Worm (Caenorhabditis elegans) whole organism, L1 larva: ENCODE data around the gene R04B5.5.

Source experiments
- C04F5.9 ChIP-seq: sonication (generic microtip); optimal IDR thresholded peaks from 2 replicates; lab custom pipeline; 2016; ENCODE audit warnings: missing genetic modification characterization, missing compliant biosample characterization
- C16A3.4 ChIP-seq: fragments of 150-350 bp; optimal IDR thresholded peaks from 2 replicates; lab custom pipeline; 2014; ENCODE audit warnings: missing biosample characterization, missing genetic modification characterization
- C34B4.2 ChIP-seq: sonication (generic microtip); optimal IDR thresholded peaks from 2 replicates; lab custom pipeline; 2017; ENCODE audit warnings: mild to moderate bottlenecking, missing genetic modification characterization, missing compliant biosample characterization
- Y116A8C.19 ChIP-seq: sonication (generic microtip); optimal IDR thresholded peaks from 2 replicates; lab custom pipeline; 2016; ENCODE audit warnings: missing compliant biosample characterization, missing genetic modification characterization, borderline replicate concordance
- aly-2 ChIP-seq: fragments of 150-350 bp; optimal IDR thresholded peaks from 2 replicates; lab custom pipeline; 2014; ENCODE audit warnings: missing biosample characterization, missing genetic modification characterization
- ceh-88 ChIP-seq: fragments of 200-800 bp; sonication (Bioruptor generic); IDR thresholded peaks from 2 replicates; pipeline ENCODE4 v1.3.6; 2022; ENCODE audit warnings: missing genetic modification characterization, missing compliant biosample characterization
- ceh-90 ChIP-seq: sonication (generic microtip); optimal IDR thresholded peaks from 2 replicates; lab custom pipeline; 2016; ENCODE audit warnings: missing genetic modification characterization, missing compliant biosample characterization
- dpl-1 ChIP-seq, 3 experiments: fragments of 150-350 bp in 2 of 3; sonication (generic microtip) in 1 of 3; optimal IDR thresholded peaks; 2 replicates each; lab custom pipeline; 2014 to 2017; ENCODE audit warnings: missing biosample characterization in 3 of 3, missing genetic modification characterization in 3 of 3, missing genetic modification reagents in 3 of 3
- dsc-1 ChIP-seq: sonication (generic microtip); optimal IDR thresholded peaks from 2 replicates; lab custom pipeline; 2016; ENCODE audit warnings: mild to moderate bottlenecking, missing genetic modification characterization, missing compliant biosample characterization
- egl-13 ChIP-seq: sonication (generic microtip); optimal IDR thresholded peaks from 2 replicates; lab custom pipeline; 2016; ENCODE audit warnings: missing genotype, missing genetic modification reagents, missing genetic modification characterization, missing compliant biosample characterization
- elt-3 ChIP-seq, 6 experiments: fragments of 150-350 bp in 1 of 6; sonication (generic microtip); optimal IDR thresholded peaks; 2 replicates each; lab custom pipeline; 2017 to 2018; ENCODE audit warnings: missing biosample characterization in 6 of 6, missing genetic modification characterization in 6 of 6, inconsistent platforms in 1 of 6
- fkh-10 ChIP-seq: sonication (generic microtip); optimal IDR thresholded peaks from 2 replicates; lab custom pipeline; 2017; ENCODE audit warnings: missing biosample characterization, missing genetic modification reagents, missing genetic modification characterization
- grh-1 ChIP-seq: fragments of 200-800 bp; sonication (Bioruptor generic); IDR thresholded peaks from 2 replicates; pipeline ENCODE4 v1.3.6; 2022; ENCODE audit warnings: missing genetic modification reagents, missing genetic modification characterization, missing compliant biosample characterization
- hlh-17 ChIP-seq: fragments of 200-800 bp; sonication (Bioruptor generic); optimal IDR thresholded peaks from 2 replicates; lab custom pipeline; 2018; ENCODE audit warnings: missing genetic modification characterization, mild to moderate bottlenecking, missing compliant biosample characterization, moderate library complexity, borderline replicate concordance
- irx-1 ChIP-seq: sonication (generic microtip); optimal IDR thresholded peaks from 2 replicates; lab custom pipeline; 2016; ENCODE audit warnings: missing genetic modification characterization, missing compliant biosample characterization
- isw-1 ChIP-seq: fragments of 200-800 bp; sonication (Bioruptor generic); IDR thresholded peaks from 2 replicates; pipeline ENCODE4 v1.3.6; 2022; ENCODE audit warnings: missing genetic modification characterization, missing compliant biosample characterization
- jun-1 ChIP-seq: fragments of 150-350 bp; optimal IDR thresholded peaks from 2 replicates; lab custom pipeline; 2014; ENCODE audit warnings: missing biosample characterization, missing genetic modification reagents, missing genetic modification characterization
- lin-13 ChIP-seq: fragments of 150-350 bp; optimal IDR thresholded peaks from 2 replicates; lab custom pipeline; 2014; ENCODE audit warnings: missing biosample characterization, missing genetic modification reagents, missing genetic modification characterization
- lin-14 ChIP-seq: fragments of 200-800 bp; sonication (Bioruptor generic); optimal IDR thresholded peaks from 2 replicates; lab custom pipeline; 2018; ENCODE audit warnings: mild to moderate bottlenecking, missing genetic modification characterization, moderate library complexity, missing compliant biosample characterization
- lin-39 ChIP-seq: fragments of 150-350 bp; optimal IDR thresholded peaks from 2 replicates; lab custom pipeline; 2014; ENCODE audit warnings: missing biosample characterization, missing genetic modification reagents, missing genetic modification characterization
- lir-3 ChIP-seq: sonication (generic microtip); optimal IDR thresholded peaks from 2 replicates; lab custom pipeline; 2016; ENCODE audit warnings: mild to moderate bottlenecking, missing genetic modification characterization, moderate library complexity, missing compliant biosample characterization; ENCODE audit not compliant: poor library complexity
- lsy-2 ChIP-seq, 2 experiments: fragments of 150-350 bp; optimal IDR thresholded peaks; 2 replicates each; lab custom pipeline; 2014; ENCODE audit warnings: missing biosample characterization in 2 of 2, missing genetic modification characterization in 2 of 2
- mab-9 ChIP-seq: fragments of 200-800 bp; sonication (Bioruptor generic); IDR thresholded peaks from 2 replicates; pipeline ENCODE4 v1.3.6; 2022; ENCODE audit warnings: missing genetic modification reagents, missing genetic modification characterization, missing compliant biosample characterization
- mef-2 ChIP-seq: fragments of 150-350 bp; optimal IDR thresholded peaks from 2 replicates; lab custom pipeline; 2014; ENCODE audit warnings: missing biosample characterization, missing genetic modification characterization
- nhr-12 ChIP-seq: sonication (generic microtip); optimal IDR thresholded peaks from 2 replicates; lab custom pipeline; 2017; ENCODE audit warnings: missing biosample characterization, missing genetic modification characterization
- nhr-19 ChIP-seq: fragments of 200-800 bp; sonication (Bioruptor generic); conservative IDR thresholded peaks from 2 replicates; pipeline ENCODE4 v1.3.6; 2022; ENCODE audit warnings: missing genetic modification characterization, missing compliant biosample characterization
- nhr-28 ChIP-seq: fragments of 150-350 bp; optimal IDR thresholded peaks from 2 replicates; lab custom pipeline; 2014; ENCODE audit warnings: missing biosample characterization, missing genetic modification characterization
- nhr-47 ChIP-seq: sonication (generic microtip); optimal IDR thresholded peaks from 2 replicates; lab custom pipeline; 2016; ENCODE audit warnings: mild to moderate bottlenecking, missing genetic modification characterization, moderate library complexity, missing compliant biosample characterization
- nhr-77 ChIP-seq: fragments of 150-350 bp; optimal IDR thresholded peaks from 2 replicates; lab custom pipeline; 2014; ENCODE audit warnings: missing biosample characterization, missing genetic modification characterization
- nhr-84 ChIP-seq: sonication (generic microtip); optimal IDR thresholded peaks from 2 replicates; lab custom pipeline; 2017; ENCODE audit warnings: missing biosample characterization, missing genetic modification characterization
- nhr-85 ChIP-seq: sonication (generic microtip); peaks from one replicate; lab custom pipeline; 2016; ENCODE audit warnings: missing genetic modification characterization, inconsistent platforms, missing compliant biosample characterization
- nhr-90 ChIP-seq: sonication (generic microtip); optimal IDR thresholded peaks from 2 replicates; lab custom pipeline; 2016; ENCODE audit warnings: mild to moderate bottlenecking, missing genetic modification characterization, missing compliant biosample characterization; ENCODE audit not compliant: poor library complexity
- pag-3 ChIP-seq: sonication (generic microtip); optimal IDR thresholded peaks from 2 replicates; lab custom pipeline; 2017; ENCODE audit warnings: missing genetic modification characterization, mild to moderate bottlenecking, missing compliant biosample characterization, antibody characterized with exemption, borderline replicate concordance; ENCODE audit not compliant: insufficient read depth
- pqm-1 ChIP-seq: sonication (generic microtip); optimal IDR thresholded peaks from 3 replicates; lab custom pipeline; 2017; ENCODE audit warnings: missing biosample characterization, missing genetic modification characterization
- rnt-1 ChIP-seq: sonication (generic microtip); optimal IDR thresholded peaks from 2 replicates; lab custom pipeline; 2016; ENCODE audit warnings: mild to moderate bottlenecking, missing genetic modification characterization, moderate library complexity, missing compliant biosample characterization
- skn-1 ChIP-seq: fragments of 150-350 bp; optimal IDR thresholded peaks from 2 replicates; lab custom pipeline; 2014; ENCODE audit warnings: missing biosample characterization, missing genetic modification characterization
- snpc-4 ChIP-seq: fragments of 150-350 bp; optimal IDR thresholded peaks from 2 replicates; lab custom pipeline; 2014; ENCODE audit warnings: missing biosample characterization, missing genetic modification characterization
- sup-37 ChIP-seq: fragments of 200-800 bp; sonication (Bioruptor generic); optimal IDR thresholded peaks from 2 replicates; lab custom pipeline; 2018; ENCODE audit warnings: mild to moderate bottlenecking, missing genetic modification characterization, missing compliant biosample characterization
- swsn-7 ChIP-seq: sonication (generic microtip); optimal IDR thresholded peaks from 2 replicates; lab custom pipeline; 2016; ENCODE audit warnings: missing genetic modification characterization, missing compliant biosample characterization
- tlp-1 ChIP-seq: fragments of 150-350 bp; optimal IDR thresholded peaks from 2 replicates; lab custom pipeline; 2014; ENCODE audit warnings: missing biosample characterization, missing genetic modification characterization
- unc-86 ChIP-seq: sonication (generic microtip); optimal IDR thresholded peaks from 2 replicates; lab custom pipeline; 2016; ENCODE audit warnings: missing genetic modification characterization, missing compliant biosample characterization
- xbp-1 ChIP-seq: sonication (generic microtip); optimal IDR thresholded peaks from 2 replicates; lab custom pipeline; 2016; ENCODE audit warnings: missing genetic modification characterization, missing compliant biosample characterization
- zag-1 ChIP-seq: fragments of 150-350 bp; optimal IDR thresholded peaks from 2 replicates; lab custom pipeline; 2014; ENCODE audit warnings: missing biosample characterization, missing genetic modification characterization

The R04B5.5 gene

DNA sequence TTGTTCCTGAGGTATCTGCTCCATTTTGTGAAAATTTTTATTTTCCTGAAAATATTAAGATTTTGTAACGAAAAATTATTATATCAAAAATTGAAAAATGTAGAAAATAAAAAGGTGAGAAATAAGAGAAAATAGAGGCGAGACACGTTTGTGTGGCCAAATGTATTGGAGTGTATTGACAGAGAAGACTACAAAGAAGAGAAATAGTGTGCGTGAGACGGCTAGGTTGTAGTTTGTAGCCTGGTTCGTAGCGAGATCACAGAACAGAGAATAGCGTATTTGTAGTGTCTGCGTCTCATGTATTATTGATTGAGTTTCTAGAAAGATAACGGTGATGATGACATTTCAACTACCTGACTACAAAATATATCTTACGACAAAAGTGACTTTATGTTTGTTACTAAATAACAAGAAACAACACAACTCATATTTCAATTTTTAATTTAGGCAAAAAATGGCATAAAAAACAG, 3.2 kb upstream of the R04B5.5 start, which contains the start of gene nhr-12 (continued):
- no peak for TF ChIP-seq nhr-90 (tag; lab: Kevin White, UChicago)
- no peak for TF ChIP-seq nhr-19 (GFP tag; lab: Robert Waterston, UW)
- TF ChIP-seq egl-13 (tag; lab: Kevin White, UChicago): no peak
- TF ChIP-seq hlh-17 (GFP tag; lab: Kevin White, UChicago): no peak
- no peak for TF ChIP-seq ceh-88 (GFP tag; lab: Robert Waterston, UW)
- no peak for TF ChIP-seq lin-14 (GFP tag; lab: Kevin White, UChicago)
- TF ChIP-seq nhr-84: no peak
- no peak for TF ChIP-seq nhr-47 (tag; lab: Kevin White, UChicago)
- no peak for TF ChIP-seq skn-1
- TF ChIP-seq, all 84 proteins: peak for 5

DNA sequence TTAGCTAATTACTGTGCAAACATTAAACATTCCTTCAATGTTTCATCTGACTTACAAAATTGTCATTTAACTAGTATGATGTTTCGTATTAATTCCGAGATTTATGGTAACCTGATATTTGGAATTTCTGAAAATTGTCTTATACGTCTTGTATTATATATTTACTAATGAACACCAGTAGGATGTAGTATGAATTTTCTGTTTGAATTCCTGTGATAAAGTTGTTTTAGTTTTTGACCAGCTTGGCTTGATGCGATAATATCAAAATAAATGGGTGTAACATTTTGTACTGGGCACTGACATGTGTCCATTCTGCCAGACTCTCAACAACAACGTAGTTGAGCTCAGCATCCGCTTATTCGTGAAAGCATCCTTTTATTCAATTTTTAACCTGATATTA, 2.4 kb upstream of the R04B5.5 start, which contains the start of gene R04B5.6:
TSS of gene R04B5.6 (plus strand) at position 301 of the 400 bp plus-strand sequence.
- no peak for TF ChIP-seq lin-39 (tag; lab: Kevin White, UChicago)
- TF ChIP-seq lin-13 (GFP tag; lab: Kevin White, UChicago): no peak
- no peak for TF ChIP-seq unc-86 (tag; lab: Kevin White, UChicago)
- no peak for TF ChIP-seq C34B4.2 (tag; lab: Kevin White, UChicago)
- TF ChIP-seq pag-3: no peak
- TF ChIP-seq mef-2 (tag; lab: Kevin White, UChicago): no peak
- TF ChIP-seq lsy-2 (tag; optimal IDR thresholded peaks at IDR 0.05; lab: Kevin White, UChicago): no peak
- TF ChIP-seq aly-2: no peak
- peak; percentile 37 for TF ChIP-seq nhr-85 (tag; lab: Kevin White, UChicago)
- TF ChIP-seq, all 84 proteins: peak for 1

DNA sequence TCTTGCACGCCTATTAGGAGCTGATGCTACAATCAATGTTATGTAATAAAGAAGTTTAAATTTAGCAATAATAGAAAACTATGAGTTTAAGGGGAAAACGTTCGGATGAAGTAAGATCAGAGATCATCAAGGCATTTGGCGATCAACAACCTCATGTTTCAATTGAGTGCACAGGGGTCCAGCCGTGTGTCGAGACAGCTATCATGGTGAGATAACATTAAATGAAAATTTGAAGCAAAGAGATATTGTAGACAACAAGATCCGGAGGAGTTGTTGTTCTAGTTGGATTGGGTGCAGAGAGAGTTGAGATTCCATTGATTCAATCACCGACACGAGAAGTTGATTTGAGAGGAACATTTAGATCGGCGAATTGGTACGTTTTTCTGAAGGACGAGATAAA, 1.1 kb upstream of the R04B5.5 start:
- no peak for TF ChIP-seq swsn-7
- no peak for TF ChIP-seq pag-3
- TF ChIP-seq irx-1: no peak
- TF ChIP-seq mab-9 (GFP tag; lab: Robert Waterston, UW): no peak
- TF ChIP-seq grh-1 (GFP tag; lab: Robert Waterston, UW): no peak
- no peak for TF ChIP-seq xbp-1 (tag; lab: Kevin White, UChicago)
- peak; percentile 31 for TF ChIP-seq rnt-1 (tag; lab: Kevin White, UChicago)
- TF ChIP-seq nhr-12 (tag; lab: Kevin White, UChicago): no peak
- TF ChIP-seq tlp-1: no peak
- peak; percentile 6 for TF ChIP-seq lin-14 (GFP tag; lab: Kevin White, UChicago)
- TF ChIP-seq snpc-4 (tag; lab: Kevin White, UChicago): no peak
- no peak for TF ChIP-seq lin-13 (GFP tag; lab: Kevin White, UChicago)
- no peak for TF ChIP-seq fkh-10
- TF ChIP-seq dsc-1: no peak

DNA sequence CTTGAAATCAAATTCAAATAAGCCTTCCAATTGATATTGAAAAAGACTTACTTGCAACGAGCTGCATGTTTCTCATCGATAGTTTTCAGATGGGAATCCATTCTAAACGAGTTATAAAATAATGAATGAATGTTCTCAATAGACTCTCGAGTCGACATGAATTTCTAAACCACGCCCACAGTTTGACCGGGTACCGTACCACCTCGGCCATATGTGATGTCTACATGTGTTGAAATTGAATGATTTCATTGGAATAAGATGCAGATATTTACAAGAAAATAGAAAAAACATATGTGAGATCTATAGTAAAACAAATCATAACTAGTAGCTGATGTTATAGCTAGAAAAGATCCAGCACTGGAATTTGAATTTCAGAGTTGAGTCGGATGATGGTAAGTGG, 3.2 kb downstream of the R04B5.5 start, which contains the start of gene R04B5.7:
TSS of gene R04B5.7 (minus strand) at position 101 of the 400 bp plus-strand sequence.
- no peak for TF ChIP-seq C16A3.4 (tag; lab: Kevin White, UChicago)
- TF ChIP-seq zag-1: no peak
- no peak for TF ChIP-seq nhr-77 (tag; lab: Kevin White, UChicago)
- no peak for TF ChIP-seq pqm-1
- no peak for TF ChIP-seq ceh-90 (tag; lab: Kevin White, UChicago)
- TF ChIP-seq sup-37 (GFP tag; lab: Kevin White, UChicago): no peak
- TF ChIP-seq lin-14 (GFP tag; lab: Kevin White, UChicago): no peak
- no peak for TF ChIP-seq dpl-1 (GFP tag; optimal IDR thresholded peaks at IDR 0.05; lab: Kevin White, UChicago)
- TF ChIP-seq lin-13 (GFP tag; lab: Kevin White, UChicago): no peak
- TF ChIP-seq Y116A8C.19 (tag; lab: Kevin White, UChicago): no peak
- no peak for TF ChIP-seq nhr-28
- no peak for TF ChIP-seq hlh-17 (GFP tag; lab: Kevin White, UChicago)
- TF ChIP-seq elt-3 (tag; optimal IDR thresholded peaks at IDR 0.05; lab: Kevin White, UChicago): no peak
- TF ChIP-seq skn-1: no peak
- TF ChIP-seq lin-39 (tag; lab: Kevin White, UChicago): no peak
- no peak for TF ChIP-seq C04F5.9
- no peak for TF ChIP-seq lir-3
- TF ChIP-seq isw-1 (GFP tag; lab: Robert Waterston, UW): no peak
- no peak for TF ChIP-seq jun-1 (tag; lab: Kevin White, UChicago)
- TF ChIP-seq pag-3: no peak
